Fruit fly (Drosophila melanogaster) whole organism: ENCODE results near the gene nol.
A peak's percentile ranks its signal among the peaks of the same experiment; 100 is the strongest.

ENCODE experiments used
- CG8478 ChIP-seq: fragments of >200 bp; optimal IDR thresholded peaks from 2 replicates; lab custom pipeline; 2018; ENCODE audit warnings: inconsistent platforms
- Dll ChIP-seq: fragments of >200 bp; optimal IDR thresholded peaks from 2 replicates; lab custom pipeline; 2017
- EcR ChIP-seq, 2 experiments: fragments of >200 bp; optimal IDR thresholded peaks; 2 replicates each; lab custom pipeline; 2017; ENCODE audit warnings: missing biosample characterization in 2 of 2, missing genetic modification characterization in 2 of 2, missing genetic modification reagents in 2 of 2
- pan ChIP-seq: fragments of >200 bp; optimal IDR thresholded peaks from 2 replicates; lab custom pipeline; 2017
- psq ChIP-seq: fragments of >200 bp; optimal IDR thresholded peaks from 2 replicates; lab custom pipeline; 2017
- usp ChIP-seq: fragments of >200 bp; optimal IDR thresholded peaks from 2 replicates; lab custom pipeline; 2017; ENCODE audit warnings: missing biosample characterization, missing genetic modification characterization, mixed read lengths

The nol gene

dm6 chr3L:11101598-11101997 is 29.0 kb upstream of the nol start, which contains the start of gene Elo68beta:
TSS of gene Elo68beta (minus strand) at chr3L:11101698.
- TF ChIP-seq psq (lab: Kevin White, UChicago) (no peak), CG8478 (no peak), usp (GFP tag; lab: Kevin White, UChicago) (no peak), Dll (no peak), EcR (GFP tag; optimal IDR thresholded peaks at IDR 0.05; lab: Kevin White, UChicago) (no peak), pan (lab: Kevin White, UChicago) (no peak)

dm6 chr3L:11102930-11103329 is 27.7 kb upstream of the nol start, which contains the start of gene Elo68alpha:
TSS of gene Elo68alpha (minus strand) at chr3L:11103030.
- TF ChIP-seq pan (lab: Kevin White, UChicago) (no peak), EcR (GFP tag; optimal IDR thresholded peaks at IDR 0.05; lab: Kevin White, UChicago) (no peak), psq (lab: Kevin White, UChicago) (no peak), Dll (no peak), CG8478 (no peak)

- TF ChIP-seq pan (lab: Kevin White, UChicago): no peak
- no peak for TF ChIP-seq EcR (GFP tag; optimal IDR thresholded peaks at IDR 0.05; lab: Kevin White, UChicago)
- no peak for TF ChIP-seq psq (lab: Kevin White, UChicago)
- TF ChIP-seq CG8478: no peak
- TF ChIP-seq usp (GFP tag; lab: Kevin White, UChicago): no peak
- no peak for TF ChIP-seq Dll
Measured at dm6 chr3L:11103773-11104172, 26.9 kb upstream of the nol start, which contains the start of gene CG32071. TSS of gene CG32071 (minus strand) at chr3L:11103873.

- no peak for TF ChIP-seq psq (lab: Kevin White, UChicago)
- no peak for TF ChIP-seq Dll
Measured at dm6 chr3L:11107432-11107831, 23.2 kb upstream of the nol start, which contains the start of gene CG32073. TSS of gene CG32073 (minus strand) at chr3L:11107582.

- TF ChIP-seq Dll: no peak
- no peak for TF ChIP-seq psq (lab: Kevin White, UChicago)
- no peak for TF ChIP-seq EcR (GFP tag; optimal IDR thresholded peaks at IDR 0.05; lab: Kevin White, UChicago)
- TF ChIP-seq usp (GFP tag; lab: Kevin White, UChicago): no peak
- no peak for TF ChIP-seq CG8478
- TF ChIP-seq pan (lab: Kevin White, UChicago): no peak
Measured at dm6 chr3L:11107935-11108334, 22.7 kb upstream of the nol start, which contains the start of gene CG12522. TSS of gene CG12522 (plus strand) at chr3L:11108235.

- no peak for TF ChIP-seq Dll
- no peak for TF ChIP-seq CG8478
- TF ChIP-seq usp (GFP tag; lab: Kevin White, UChicago): no peak
- no peak for TF ChIP-seq pan (lab: Kevin White, UChicago)
- TF ChIP-seq EcR (GFP tag; optimal IDR thresholded peaks at IDR 0.05; lab: Kevin White, UChicago): no peak
- no peak for TF ChIP-seq psq (lab: Kevin White, UChicago)
Measured at dm6 chr3L:11109454-11109853, 21.2 kb upstream of the nol start, which contains the start of the genes CG34012 and emei. TSS of gene CG34012 (minus strand) at chr3L:11109505. TSS of gene emei (plus strand) at chr3L:11109690.

- TF ChIP-seq usp (GFP tag; lab: Kevin White, UChicago) (no peak), psq (lab: Kevin White, UChicago) (no peak), pan (lab: Kevin White, UChicago) (no peak), CG8478 (no peak), Dll (no peak), EcR (GFP tag; optimal IDR thresholded peaks at IDR 0.05; lab: Kevin White, UChicago) (no peak)
Measured at dm6 chr3L:11112427-11112826, 18.2 kb upstream of the nol start.

dm6 chr3L:11113198-11114197 is 17.1 kb upstream of the nol start, which contains the start of gene Sod1:
TSS of gene Sod1 (minus strand) at chr3L:11113740.
- no peak for TF ChIP-seq psq (lab: Kevin White, UChicago)
- no peak for TF ChIP-seq CG8478
- TF ChIP-seq pan (lab: Kevin White, UChicago): no peak

dm6 chr3L:11117733-11118132 is 12.9 kb upstream of the nol start:
- no peak for TF ChIP-seq psq (lab: Kevin White, UChicago)
- TF ChIP-seq usp (GFP tag; lab: Kevin White, UChicago): no peak
- no peak for TF ChIP-seq pan (lab: Kevin White, UChicago)
- TF ChIP-seq CG8478: no peak
- no peak for TF ChIP-seq Dll
- TF ChIP-seq EcR (GFP tag; optimal IDR thresholded peaks at IDR 0.05; lab: Kevin White, UChicago): no peak

- TF ChIP-seq CG8478: no peak
- TF ChIP-seq usp (GFP tag; lab: Kevin White, UChicago): no peak
- TF ChIP-seq Dll: peak; percentile 22
Measured at dm6 chr3L:11118627-11119395, 11.8 kb upstream of the nol start.

dm6 chr3L:11119396-11119900 is 11.2 kb upstream of the nol start:
- TF ChIP-seq usp (GFP tag; lab: Kevin White, UChicago): no peak
- no peak for TF ChIP-seq CG8478
- TF ChIP-seq Dll: no peak
